Worm (Caenorhabditis elegans) whole organism, L2 larva: ENCODE data around the gene Y32G9A.2.

ENCODE experiments used
- aly-2 ChIP-seq: fragments of 150-350 bp; optimal IDR thresholded peaks from 2 replicates; lab custom pipeline; 2014; ENCODE audit warnings: missing biosample characterization, missing genetic modification characterization
- ama-1 ChIP-seq: fragments of 150-350 bp; optimal IDR thresholded peaks from 2 replicates; lab custom pipeline; 2018; ENCODE audit warnings: inconsistent platforms
- ceh-16 ChIP-seq: fragments of 150-350 bp; optimal IDR thresholded peaks from 2 replicates; lab custom pipeline; 2014; ENCODE audit warnings: missing biosample characterization, missing genetic modification characterization
- gmeb-1 ChIP-seq: fragments of 150-350 bp; optimal IDR thresholded peaks from 2 replicates; lab custom pipeline; 2014; ENCODE audit warnings: missing biosample characterization, missing genetic modification characterization
- lin-13 ChIP-seq: fragments of 150-350 bp; optimal IDR thresholded peaks from 2 replicates; lab custom pipeline; 2014; ENCODE audit warnings: missing biosample characterization, missing genetic modification reagents, missing genetic modification characterization
- nhr-237 ChIP-seq: fragments of 150-350 bp; optimal IDR thresholded peaks from 2 replicates; lab custom pipeline; 2014; ENCODE audit warnings: missing biosample characterization, missing genetic modification characterization
- skn-1 ChIP-seq: sonication (generic microtip); optimal IDR thresholded peaks from 2 replicates; lab custom pipeline; 2017; ENCODE audit warnings: missing biosample characterization, missing genetic modification characterization
- snpc-4 ChIP-seq: fragments of 150-350 bp; optimal IDR thresholded peaks from 2 replicates; lab custom pipeline; 2014; ENCODE audit warnings: missing biosample characterization, missing genetic modification characterization
- unc-39 ChIP-seq: fragments of 150-350 bp; optimal IDR thresholded peaks from 2 replicates; lab custom pipeline; 2014; ENCODE audit warnings: missing biosample characterization, missing genetic modification characterization

ce11 chrV:1940472-1941221 is 22.3 kb downstream of the Y32G9A.2 start:
- TF ChIP-seq snpc-4 (tag; lab: Kevin White, UChicago) (no peak), aly-2 (tag; lab: Kevin White, UChicago) (no peak), ama-1 (lab: Kevin White, UChicago) (no peak), skn-1 (tag; lab: Kevin White, UChicago) (no peak), nhr-237 (no peak), lin-13 (GFP tag; lab: Kevin White, UChicago) (no peak), gmeb-1 (tag; lab: Kevin White, UChicago) (no peak), unc-39 (tag; lab: Kevin White, UChicago) (no peak), ceh-16 (tag; lab: Kevin White, UChicago) (no peak)
